Worm (Caenorhabditis elegans): ENCODE measurements around the gene zyg-8.

DNA sequence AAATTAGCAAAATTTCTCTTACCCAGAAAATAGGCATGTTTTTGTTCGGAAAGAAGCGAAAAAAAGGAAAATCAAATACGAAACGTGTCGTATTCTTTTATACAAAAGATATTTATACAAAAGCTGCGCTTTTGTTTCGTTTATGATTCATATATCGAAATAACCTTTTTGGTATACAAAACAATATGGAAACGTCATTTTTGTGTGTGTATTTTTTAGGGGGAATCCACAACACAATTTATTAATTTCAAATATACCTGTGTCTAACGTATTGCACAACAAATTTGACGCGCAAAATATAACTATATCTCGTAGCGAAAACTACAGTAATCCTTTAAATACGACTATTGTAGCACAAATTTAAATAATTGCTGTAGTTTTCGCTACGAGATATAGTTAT is 30.8 kb upstream of the zyg-8 start, which contains the start of gene Y79H2A.2:
- no peak for TF ChIP-seq fos-1 (tag; optimal IDR thresholded peaks at IDR 0.05)
- TF ChIP-seq lin-14 (GFP tag; optimal IDR thresholded peaks at IDR 0.05), result no peak
- TF ChIP-seq jun-1 (tag; optimal IDR thresholded peaks at IDR 0.05), result no peak
- TF ChIP-seq lsy-2 (tag; optimal IDR thresholded peaks at IDR 0.05), result no peak
- TF ChIP-seq swsn-7 (tag; optimal IDR thresholded peaks at IDR 0.05), result no peak
- TF ChIP-seq hlh-4 (tag; optimal IDR thresholded peaks at IDR 0.05), result no peak
- no peak for TF ChIP-seq nhr-237 (tag; optimal IDR thresholded peaks at IDR 0.05)
- no peak for TF ChIP-seq pqm-1 (tag; optimal IDR thresholded peaks at IDR 0.05)
- no peak for TF ChIP-seq unc-62 (GFP tag; optimal IDR thresholded peaks at IDR 0.05)
- TF ChIP-seq lir-3 (tag; optimal IDR thresholded peaks at IDR 0.05; ENCODE audit: poor library complexity), result no peak
- no peak for TF ChIP-seq lin-39 (tag; optimal IDR thresholded peaks at IDR 0.05)
- TF ChIP-seq aly-2 (tag; optimal IDR thresholded peaks at IDR 0.05), result no peak
- TF ChIP-seq ztf-11 (tag; optimal IDR thresholded peaks at IDR 0.05), result no peak
- TF ChIP-seq tbx-2 (tag; optimal IDR thresholded peaks at IDR 0.05), result no peak

Data from whole organism, L1 larva.